Worm (Caenorhabditis elegans) whole organism, L2 larva: ENCODE results near the gene sgk-1.

ENCODE experiments used
- C34F6.9 ChIP-seq: fragments of 150-350 bp; optimal IDR thresholded peaks from 2 replicates; lab custom pipeline; 2014; ENCODE audit warnings: missing biosample characterization, missing genetic modification characterization
- F13H6.1 ChIP-seq: sonication (generic microtip); optimal IDR thresholded peaks from 2 replicates; lab custom pipeline; 2016; ENCODE audit warnings: missing genetic modification characterization, missing compliant biosample characterization
- R02D3.7 ChIP-seq: fragments of 150-350 bp; optimal IDR thresholded peaks from 2 replicates; lab custom pipeline; 2014; ENCODE audit warnings: missing biosample characterization, missing genetic modification characterization
- Y55F3AM.14 ChIP-seq: fragments of 200-800 bp; sonication (Bioruptor generic); optimal IDR thresholded peaks from 2 replicates; lab custom pipeline; 2018; ENCODE audit warnings: mild to moderate bottlenecking, missing genetic modification characterization, missing compliant biosample characterization
- ZK546.5 ChIP-seq: sonication (generic microtip); optimal IDR thresholded peaks from 2 replicates; lab custom pipeline; 2017; ENCODE audit warnings: missing biosample characterization, missing genetic modification characterization
- alr-1 ChIP-seq: fragments of 150-350 bp; optimal IDR thresholded peaks from 2 replicates; lab custom pipeline; 2014; ENCODE audit warnings: missing biosample characterization, missing genetic modification characterization
- ama-1 ChIP-seq: fragments of 150-350 bp; optimal IDR thresholded peaks from 2 replicates; lab custom pipeline; 2018; ENCODE audit warnings: inconsistent platforms
- ceh-82 ChIP-seq: fragments of 150-350 bp; optimal IDR thresholded peaks from 2 replicates; lab custom pipeline; 2014; ENCODE audit warnings: missing biosample characterization, missing genetic modification characterization
- crh-2 ChIP-seq: sonication (generic microtip); optimal IDR thresholded peaks from 2 replicates; lab custom pipeline; 2017; ENCODE audit warnings: missing biosample characterization, missing genetic modification characterization
- dmd-4 ChIP-seq: sonication (generic microtip); optimal IDR thresholded peaks from 2 replicates; lab custom pipeline; 2017; ENCODE audit warnings: missing biosample characterization, missing genetic modification characterization
- egl-27 ChIP-seq: sonication (generic microtip); optimal IDR thresholded peaks from 3 replicates; lab custom pipeline; 2017; ENCODE audit warnings: missing biosample characterization, missing genetic modification reagents, missing genetic modification characterization
- elt-3 ChIP-seq: sonication (generic microtip); optimal IDR thresholded peaks from 2 replicates; lab custom pipeline; 2017; ENCODE audit warnings: missing biosample characterization, missing genetic modification characterization
- fos-1 ChIP-seq: fragments of 150-350 bp; optimal IDR thresholded peaks from 2 replicates; lab custom pipeline; 2014; ENCODE audit warnings: missing biosample characterization, missing genetic modification characterization
- gmeb-1 ChIP-seq: fragments of 150-350 bp; optimal IDR thresholded peaks from 2 replicates; lab custom pipeline; 2014; ENCODE audit warnings: missing biosample characterization, missing genetic modification characterization
- lin-11 ChIP-seq: fragments of 150-350 bp; sonication (generic microtip); optimal IDR thresholded peaks from 2 replicates; lab custom pipeline; 2014; ENCODE audit warnings: missing biosample characterization, missing genetic modification characterization, inconsistent platforms, mixed read lengths
- lin-13 ChIP-seq: fragments of 150-350 bp; optimal IDR thresholded peaks from 2 replicates; lab custom pipeline; 2014; ENCODE audit warnings: missing biosample characterization, missing genetic modification reagents, missing genetic modification characterization
- lsy-2 ChIP-seq, 2 experiments: fragments of 150-350 bp in 1 of 2; sonication (generic microtip) in 1 of 2; optimal IDR thresholded peaks; 2 replicates each; lab custom pipeline; 2014 to 2017; ENCODE audit warnings: missing biosample characterization in 2 of 2, missing genetic modification characterization in 2 of 2
- mab-5 ChIP-seq: fragments of 150-350 bp; optimal IDR thresholded peaks from 2 replicates; lab custom pipeline; 2014; ENCODE audit warnings: missing biosample characterization, missing genetic modification characterization
- mdl-1 ChIP-seq, 2 experiments: fragments of 150-350 bp in 1 of 2; sonication (generic microtip) in 1 of 2; optimal IDR thresholded peaks; 2 replicates each; lab custom pipeline; 2017; ENCODE audit warnings: missing biosample characterization in 2 of 2, missing genetic modification characterization in 2 of 2
- nhr-10 ChIP-seq: sonication (generic microtip); optimal IDR thresholded peaks from 2 replicates; lab custom pipeline; 2017; ENCODE audit warnings: missing biosample characterization, missing genetic modification characterization
- nhr-11 ChIP-seq: fragments of 150-350 bp; optimal IDR thresholded peaks from 2 replicates; lab custom pipeline; 2014; ENCODE audit warnings: missing biosample characterization, missing genetic modification characterization
- nhr-129 ChIP-seq: fragments of 150-350 bp; optimal IDR thresholded peaks from 2 replicates; lab custom pipeline; 2014; ENCODE audit warnings: missing biosample characterization, missing genetic modification characterization
- nhr-21 ChIP-seq: fragments of 150-350 bp; optimal IDR thresholded peaks from 2 replicates; lab custom pipeline; 2014; ENCODE audit warnings: missing biosample characterization, missing genetic modification characterization
- nhr-23 ChIP-seq: fragments of 150-350 bp; optimal IDR thresholded peaks from 2 replicates; lab custom pipeline; 2014; ENCODE audit warnings: missing biosample characterization, missing genetic modification reagents, missing genetic modification characterization
- nhr-237 ChIP-seq: fragments of 150-350 bp; optimal IDR thresholded peaks from 2 replicates; lab custom pipeline; 2014; ENCODE audit warnings: missing biosample characterization, missing genetic modification characterization
- nhr-25 ChIP-seq: fragments of 150-350 bp; sonication (generic microtip); optimal IDR thresholded peaks from 3 replicates; lab custom pipeline; 2014; ENCODE audit warnings: missing biosample characterization, missing genetic modification characterization
- nhr-6 ChIP-seq: fragments of 150-350 bp; optimal IDR thresholded peaks from 2 replicates; lab custom pipeline; 2014; ENCODE audit warnings: missing biosample characterization, missing genetic modification characterization
- peb-1 ChIP-seq: fragments of 150-350 bp; optimal IDR thresholded peaks from 2 replicates; lab custom pipeline; 2014; ENCODE audit warnings: missing biosample characterization, missing genetic modification characterization
- sem-4 ChIP-seq: fragments of 150-350 bp; optimal IDR thresholded peaks from 2 replicates; lab custom pipeline; 2014; ENCODE audit warnings: missing biosample characterization, missing genetic modification reagents, missing genetic modification characterization
- skn-1 ChIP-seq: sonication (generic microtip); optimal IDR thresholded peaks from 2 replicates; lab custom pipeline; 2017; ENCODE audit warnings: missing biosample characterization, missing genetic modification characterization
- sma-3 ChIP-seq: sonication (generic microtip); optimal IDR thresholded peaks from 2 replicates; lab custom pipeline; 2016; ENCODE audit warnings: missing genetic modification reagents, missing genetic modification characterization, missing compliant biosample characterization
- sma-9 ChIP-seq, 2 experiments: fragments of 150-350 bp in 1 of 2; sonication (generic microtip) in 1 of 2; optimal IDR thresholded peaks; 2 replicates each; lab custom pipeline; 2014 to 2016; ENCODE audit warnings: missing genetic modification characterization in 2 of 2, mild to moderate bottlenecking in 1 of 2, missing biosample characterization in 1 of 2, missing compliant biosample characterization in 1 of 2, missing genetic modification reagents in 1 of 2, moderate library complexity in 1 of 2
- snpc-4 ChIP-seq: fragments of 150-350 bp; optimal IDR thresholded peaks from 2 replicates; lab custom pipeline; 2014; ENCODE audit warnings: missing biosample characterization, missing genetic modification characterization
- unc-39 ChIP-seq: fragments of 150-350 bp; optimal IDR thresholded peaks from 2 replicates; lab custom pipeline; 2014; ENCODE audit warnings: missing biosample characterization, missing genetic modification characterization
- unc-55 ChIP-seq: fragments of 150-350 bp; sonication (generic microtip); optimal IDR thresholded peaks from 3 replicates; lab custom pipeline; 2014; ENCODE audit warnings: missing biosample characterization, missing genetic modification reagents, missing genetic modification characterization
- unc-62 ChIP-seq: fragments of 150-350 bp; optimal IDR thresholded peaks from 2 replicates; lab custom pipeline; 2014; ENCODE audit warnings: missing biosample characterization, missing genetic modification reagents, missing genetic modification characterization
- ztf-11 ChIP-seq: sonication (generic microtip); optimal IDR thresholded peaks from 2 replicates; lab custom pipeline; 2017; ENCODE audit warnings: missing biosample characterization, missing genetic modification characterization
- ztf-4 ChIP-seq: fragments of 150-350 bp; optimal IDR thresholded peaks from 2 replicates; lab custom pipeline; 2014; ENCODE audit warnings: missing biosample characterization, missing genetic modification characterization

Gene sgk-1

ce11 chrX:16299217-16299616, 37.3 kb upstream of the sgk-1 start:
- peak; percentile 3 for TF ChIP-seq fos-1

ce11 chrX:16298173-16298572, 36.3 kb upstream of the sgk-1 start:
- TF ChIP-seq lin-11, result peak; percentile 26
- TF ChIP-seq lsy-2 (tag; optimal IDR thresholded peaks at IDR 0.05; lab: Kevin White, UChicago), result peak; percentile 15 to 51
- TF ChIP-seq nhr-21 (tag; lab: Kevin White, UChicago), result peak; percentile 14
- no peak for TF ChIP-seq elt-3
- peak; percentile 14 for TF ChIP-seq ceh-82 (tag; lab: Kevin White, UChicago)
- TF ChIP-seq gmeb-1 (tag; lab: Kevin White, UChicago), result peak; percentile 51
- no peak for TF ChIP-seq ama-1 (lab: Kevin White, UChicago)
- peak; percentile 45 for TF ChIP-seq sma-3
- peak; percentile 18 for TF ChIP-seq snpc-4 (tag; lab: Kevin White, UChicago)
- no peak for TF ChIP-seq dmd-4 (tag; lab: Kevin White, UChicago)
- TF ChIP-seq nhr-10 (tag; lab: Kevin White, UChicago), result no peak
- TF ChIP-seq F13H6.1 (tag; lab: Kevin White, UChicago), result peak; percentile 57
- TF ChIP-seq skn-1, result no peak
- peak; percentile 31 for TF ChIP-seq C34F6.9 (tag; lab: Kevin White, UChicago)
- TF ChIP-seq unc-55 (GFP tag; lab: Kevin White, UChicago), result peak; percentile 70
- no peak for TF ChIP-seq alr-1 (tag; lab: Kevin White, UChicago)
- TF ChIP-seq nhr-25, result peak; percentile 16
- no peak for TF ChIP-seq nhr-23 (tag; lab: Kevin White, UChicago)
- peak; percentile 64 for TF ChIP-seq lin-13 (GFP tag; lab: Kevin White, UChicago)
- peak in 1 of 2 experiments; percentile 8 for TF ChIP-seq mdl-1 (tag; optimal IDR thresholded peaks at IDR 0.05; lab: Kevin White, UChicago)
- no peak for TF ChIP-seq unc-62
- peak; percentile 15 for TF ChIP-seq ztf-4
- TF ChIP-seq sem-4 (tag; lab: Kevin White, UChicago), result no peak
- no peak for TF ChIP-seq nhr-6 (tag; lab: Kevin White, UChicago)
- TF ChIP-seq mab-5, result peak; percentile 21
- TF ChIP-seq R02D3.7, result no peak
- TF ChIP-seq crh-2 (tag; lab: Kevin White, UChicago), result peak; percentile 67
- TF ChIP-seq egl-27 (tag; lab: Kevin White, UChicago), result peak; percentile 35
- no peak for TF ChIP-seq ztf-11 (tag; lab: Kevin White, UChicago)
- TF ChIP-seq nhr-129 (tag; lab: Kevin White, UChicago), result peak; percentile 66
- TF ChIP-seq fos-1, result peak; percentile 34
- no peak for TF ChIP-seq nhr-237 (tag; lab: Kevin White, UChicago)
- TF ChIP-seq sma-9 (GFP tag; optimal IDR thresholded peaks at IDR 0.05; lab: Kevin White, UChicago), result peak; percentile 69
- no peak for TF ChIP-seq sma-9 (tag; optimal IDR thresholded peaks at IDR 0.05; lab: Kevin White, UChicago)
- TF ChIP-seq, all 48 proteins: peak for 20

ce11 chrX:16297123-16297522, 35.2 kb upstream of the sgk-1 start:
- no peak for TF ChIP-seq nhr-10 (tag; lab: Kevin White, UChicago)
- peak; percentile 6 for TF ChIP-seq nhr-129 (tag; lab: Kevin White, UChicago)

- TF ChIP-seq ceh-82 (tag; lab: Kevin White, UChicago) (no peak), lin-13 (GFP tag; lab: Kevin White, UChicago) (no peak), lsy-2 (tag; optimal IDR thresholded peaks at IDR 0.05; lab: Kevin White, UChicago) (no peak), nhr-129 (tag; lab: Kevin White, UChicago) (no peak), R02D3.7 (no peak), gmeb-1 (tag; lab: Kevin White, UChicago) (no peak), ZK546.5 (tag; lab: Kevin White, UChicago) (no peak), unc-39 (no peak), ama-1 (lab: Kevin White, UChicago) (no peak), sma-3 (no peak), Y55F3AM.14 (GFP tag; lab: Kevin White, UChicago) (no peak), crh-2 (tag; lab: Kevin White, UChicago) (no peak), snpc-4 (tag; lab: Kevin White, UChicago) (no peak), elt-3 (no peak), nhr-11 (tag; lab: Kevin White, UChicago) (no peak), fos-1 (no peak), peb-1 (no peak), nhr-10 (tag; lab: Kevin White, UChicago) (no peak)
Observed at ce11 chrX:16292933-16293332, 31.0 kb upstream of the sgk-1 start, which contains the start of gene F52E10.4. TSS of gene F52E10.4 (minus strand) at chrX:16293033.
